Fruit fly (Drosophila melanogaster): ENCODE results near the gene Prosbeta3.

Gene Prosbeta3

dm6 chr3R:9033619-9034401 lies 27.8 kb upstream of the Prosbeta3 start (continued):
- TF ChIP-seq Spps (tag; optimal IDR thresholded peaks at IDR 0.05) (peak; percentile 48), CG30431 (GFP tag; optimal IDR thresholded peaks at IDR 0.05) (peak; percentile 7), chn (GFP tag; optimal IDR thresholded peaks at IDR 0.05) (peak; percentile 41), CG1529 (GFP tag; optimal IDR thresholded peaks at IDR 0.05) (peak; percentile 74), Aef1 (GFP tag; IDR thresholded peaks at IDR 0.05) (peak; percentile 46; the same call in 2 of the 3 replicates), CG7271 (tag; optimal IDR thresholded peaks at IDR 0.05) (peak; percentile 36), HLH54F (GFP tag; optimal IDR thresholded peaks at IDR 0.05) (peak; percentile 51), unc-4 (GFP tag; IDR thresholded peaks at IDR 0.05; ENCODE audit: partially characterized antibody) (no peak), B-H2 (GFP tag; optimal IDR thresholded peaks at IDR 0.05) (peak; percentile 71), Gug (GFP tag; IDR thresholded peaks at IDR 0.05) (no peak), CG12744 (GFP tag; optimal IDR thresholded peaks at IDR 0.05) (peak; percentile 7), CG2889 (GFP tag; IDR thresholded peaks at IDR 0.05) (no peak), jumu (GFP tag; optimal IDR thresholded peaks at IDR 0.05) (peak; percentile 12), CG9932 (GFP tag; IDR thresholded peaks at IDR 0.05) (peak; percentile 57; the same call in 1 of the 2 replicates), CG6854 (GFP tag; optimal IDR thresholded peaks at IDR 0.05) (peak; percentile 64), CG18262 (tag; optimal IDR thresholded peaks at IDR 0.05) (peak; percentile 94), az2 (GFP tag; optimal IDR thresholded peaks at IDR 0.05) (peak; percentile 75), CG16779 (GFP tag; IDR thresholded peaks at IDR 0.05) (no peak), CG7987 (GFP tag; optimal IDR thresholded peaks at IDR 0.05) (no peak), pfk (GFP tag; optimal IDR thresholded peaks at IDR 0.05) (peak; percentile 97), CG10147 (GFP tag; optimal IDR thresholded peaks at IDR 0.05) (peak; percentile 92), CG34422 (GFP tag; IDR thresholded peaks at IDR 0.05) (peak; percentile 72; the same call in 2 of the 3 replicates), al (GFP tag; IDR thresholded peaks at IDR 0.05) (peak; percentile 19; the same call in 1 of the 2 replicates), stwl (tag; optimal IDR thresholded peaks at IDR 0.05) (no peak), Bteb2 (GFP tag; optimal IDR thresholded peaks at IDR 0.05) (peak; percentile 43), Sox102F (GFP tag; optimal IDR thresholded peaks at IDR 0.05) (peak; percentile 81), CG15696 (tag; optimal IDR thresholded peaks at IDR 0.05) (peak; percentile 80), Dll (GFP tag; IDR thresholded peaks at IDR 0.05; ENCODE audit: partially characterized antibody) (no peak), CG10431 (GFP tag; optimal IDR thresholded peaks at IDR 0.05) (peak; percentile 75), dmrt11E (tag; optimal IDR thresholded peaks at IDR 0.05) (peak; percentile 85), CG8089 (GFP tag; optimal IDR thresholded peaks at IDR 0.05) (no peak), CG1233 (GFP tag; optimal IDR thresholded peaks at IDR 0.05) (peak; percentile 88), CG3163 (GFP tag; optimal IDR thresholded peaks at IDR 0.05) (peak; percentile 32), CG11723 (GFP tag; optimal IDR thresholded peaks at IDR 0.05) (peak; percentile 81), croc (GFP tag; conservative IDR thresholded peaks at IDR 0.05) (peak; percentile 48; the same call in 2 of the 3 replicates), vfl (GFP tag; optimal IDR thresholded peaks at IDR 0.05) (peak; percentile 38), CoRest (tag; optimal IDR thresholded peaks at IDR 0.05) (peak; percentile 93), gce (GFP tag; IDR thresholded peaks at IDR 0.05) (0 out of 3 replicates have a peak, but pooled peaks have one; percentile 55), CG6813 (GFP tag; optimal IDR thresholded peaks at IDR 0.05) (peak; percentile 61), eyg (GFP tag; optimal IDR thresholded peaks at IDR 0.05) (no peak), CG8281 (tag; optimal IDR thresholded peaks at IDR 0.05) (peak; percentile 62), Opbp (GFP tag; IDR thresholded peaks at IDR 0.05; ENCODE audit: partially characterized antibody) (peak; percentile 62; the same call in 2 of the 3 replicates), Elba2 (GFP tag; optimal IDR thresholded peaks at IDR 0.05) (peak; percentile 20), Vsx1 (GFP tag; optimal IDR thresholded peaks at IDR 0.05) (peak; percentile 74), psq (GFP tag; optimal IDR thresholded peaks at IDR 0.05) (peak; percentile 55), tap (tag; optimal IDR thresholded peaks at IDR 0.05) (peak; percentile 79), NFAT (GFP tag; IDR thresholded peaks at IDR 0.05) (peak; percentile 21; the same call in 1 of the 2 replicates), vnd (GFP tag; IDR thresholded peaks at IDR 0.05; ENCODE audit: partially characterized antibody) (no peak)

All from whole organism, embryonic.